Worm (Caenorhabditis elegans) whole organism, mixed stage, embryonic: ENCODE data around the gene T26A8.3.

Experiments
- blmp-1 ChIP-seq: fragments of 150-350 bp; optimal IDR thresholded peaks from 2 replicates; lab custom pipeline; 2014; ENCODE audit warnings: missing biosample characterization, missing genetic modification characterization
- elt-1 ChIP-seq: sonication (generic microtip); optimal IDR thresholded peaks from 2 replicates; lab custom pipeline; 2017; ENCODE audit warnings: missing genetic modification characterization, mild to moderate bottlenecking, missing compliant biosample characterization, antibody characterized with exemption, moderate library complexity, borderline replicate concordance; ENCODE audit not compliant: insufficient read depth
- flh-1 ChIP-seq: fragments of 200-800 bp; sonication (Bioruptor generic); optimal IDR thresholded peaks from 2 replicates; lab custom pipeline; 2018; ENCODE audit warnings: mild to moderate bottlenecking, missing genetic modification characterization, moderate library complexity, missing compliant biosample characterization
- lin-13 ChIP-seq: fragments of 150-350 bp; optimal IDR thresholded peaks from 2 replicates; lab custom pipeline; 2014; ENCODE audit warnings: missing biosample characterization, missing genetic modification characterization
- mep-1 ChIP-seq: fragments of 150-350 bp; optimal IDR thresholded peaks from 2 replicates; lab custom pipeline; 2017; ENCODE audit warnings: missing biosample characterization, missing genetic modification reagents, missing genetic modification characterization, inconsistent platforms
- nhr-76 ChIP-seq: sonication (generic microtip); optimal IDR thresholded peaks from 2 replicates; lab custom pipeline; 2017; ENCODE audit warnings: missing biosample characterization, missing genetic modification characterization
- pha-4 ChIP-seq: fragments of 150-350 bp; optimal IDR thresholded peaks from 2 replicates; lab custom pipeline; 2018; ENCODE audit warnings: missing biosample characterization, missing genetic modification reagents, missing genetic modification characterization
- sptf-1 ChIP-seq: sonication (generic microtip); optimal IDR thresholded peaks from 2 replicates; lab custom pipeline; 2017; ENCODE audit warnings: mild to moderate bottlenecking, missing genetic modification characterization, moderate library complexity, missing compliant biosample characterization
- ztf-11 ChIP-seq: fragments of 150-350 bp; optimal IDR thresholded peaks from 2 replicates; lab custom pipeline; 2014; ENCODE audit warnings: missing biosample characterization, missing genetic modification characterization

- no peak for TF ChIP-seq mep-1 (tag; lab: Kevin White, UChicago)
- TF ChIP-seq sptf-1 (tag; lab: Kevin White, UChicago), result no peak
- no peak for TF ChIP-seq pha-4 (tag; lab: Kevin White, UChicago)
- TF ChIP-seq blmp-1, result no peak
- TF ChIP-seq lin-13 (tag; lab: Kevin White, UChicago), result no peak
- no peak for TF ChIP-seq elt-1 (tag; lab: Kevin White, UChicago)
- no peak for TF ChIP-seq nhr-76 (tag; lab: Kevin White, UChicago)
- no peak for TF ChIP-seq ztf-11 (tag; lab: Kevin White, UChicago)
- TF ChIP-seq flh-1, result no peak
These were observed 36.6 kb upstream of the T26A8.3 start for ce11 chrIV:8463069-8463468.
